Worm (Caenorhabditis elegans): ENCODE measurements around the gene ZK813.6.

- TF ChIP-seq dpl-1 (GFP tag; optimal IDR thresholded peaks at IDR 0.05): no peak
- TF ChIP-seq lin-39 (tag; optimal IDR thresholded peaks at IDR 0.05): no peak
- no peak for TF ChIP-seq gei-8 (GFP tag; optimal IDR thresholded peaks at IDR 0.05)
- TF ChIP-seq unc-62 (GFP tag; optimal IDR thresholded peaks at IDR 0.05 in 1 of 2): no peak
- no peak for TF ChIP-seq unc-62 (tag; optimal IDR thresholded peaks at IDR 0.05)
- no peak for TF ChIP-seq snpc-4 (tag; optimal IDR thresholded peaks at IDR 0.05)
Measured at ce11 chrX:3430020-3430419, 5.4 kb downstream of the ZK813.6 start, which contains the start of gene ZK813.4.
